Worm (Caenorhabditis elegans) whole organism, late embryonic: ENCODE results near the gene F59B1.4.

Experiments used
- ceh-2 ChIP-seq: sonication (generic microtip); optimal IDR thresholded peaks from 2 replicates; lab custom pipeline; 2016; ENCODE audit warnings: missing genotype, missing genetic modification characterization, missing compliant biosample characterization
- ceh-6 ChIP-seq: fragments of 200-800 bp; sonication (Bioruptor generic); optimal IDR thresholded peaks from 2 replicates; lab custom pipeline; 2018; ENCODE audit warnings: mild to moderate bottlenecking, missing genetic modification characterization, missing compliant biosample characterization
- pha-4 ChIP-seq: fragments of 150-350 bp; optimal IDR thresholded peaks from 2 replicates; lab custom pipeline; 2018; ENCODE audit warnings: missing biosample characterization, missing genetic modification reagents, missing genetic modification characterization
- tbx-2 ChIP-seq: sonication (generic microtip); optimal IDR thresholded peaks from 2 replicates; lab custom pipeline; 2016; ENCODE audit warnings: missing genetic modification characterization, missing compliant biosample characterization

ce11 chrV:3579795-3580194 is 47.0 kb downstream of the F59B1.4 start:
- no peak for TF ChIP-seq tbx-2 (tag; lab: Kevin White, UChicago)
- TF ChIP-seq ceh-2 (tag; lab: Kevin White, UChicago), result no peak
- no peak for TF ChIP-seq pha-4 (tag; lab: Kevin White, UChicago)
- no peak for TF ChIP-seq ceh-6 (GFP tag; lab: Kevin White, UChicago)
